Fruit fly (Drosophila melanogaster): Measurements from ENCODE around the gene CG6420.

- TF ChIP-seq CG14711 (tag; optimal IDR thresholded peaks at IDR 0.05) (no peak), CG5204 (GFP tag; optimal IDR thresholded peaks at IDR 0.05) (no peak), pad (GFP tag; optimal IDR thresholded peaks at IDR 0.05) (no peak), toe (GFP tag; optimal IDR thresholded peaks at IDR 0.05) (no peak), cic (GFP tag; optimal IDR thresholded peaks at IDR 0.05) (no peak), Hr96 (GFP tag; optimal IDR thresholded peaks at IDR 0.05) (no peak), Crg-1 (GFP tag; optimal IDR thresholded peaks at IDR 0.05) (no peak), cnc (optimal IDR thresholded peaks at IDR 0.05) (no peak), CG7045 (GFP tag; optimal IDR thresholded peaks at IDR 0.05) (no peak), bab1 (GFP tag; optimal IDR thresholded peaks at IDR 0.05) (no peak), CG12768 (GFP tag; optimal IDR thresholded peaks at IDR 0.05) (no peak), CG1620 (GFP tag; optimal IDR thresholded peaks at IDR 0.05) (no peak)
Observed at dm6 chr3R:26693490-26693889, 31.5 kb downstream of the CG6420 start, which contains the start of gene TwdlQ.
